Worm (Caenorhabditis elegans) whole organism, L3 larva: ENCODE data around the gene sshk-1.

ENCODE experiments used
- R02D3.7 ChIP-seq: fragments of 150-350 bp; optimal IDR thresholded peaks from 2 replicates; lab custom pipeline; 2014; ENCODE audit warnings: missing biosample characterization, missing genetic modification characterization
- ZK546.5 ChIP-seq: sonication (generic microtip); optimal IDR thresholded peaks from 2 replicates; lab custom pipeline; 2017; ENCODE audit warnings: missing biosample characterization, missing genetic modification characterization
- aly-2 ChIP-seq: fragments of 150-350 bp; optimal IDR thresholded peaks from 2 replicates; lab custom pipeline; 2014; ENCODE audit warnings: missing biosample characterization, missing genetic modification characterization
- ama-1 ChIP-seq: fragments of 150-350 bp; optimal IDR thresholded peaks from 2 replicates; lab custom pipeline; 2018
- ceh-16 ChIP-seq: sonication (generic microtip); optimal IDR thresholded peaks from 2 replicates; lab custom pipeline; 2017; ENCODE audit warnings: missing biosample characterization, missing genetic modification characterization
- ceh-28 ChIP-seq: fragments of 150-350 bp; optimal IDR thresholded peaks from 2 replicates; lab custom pipeline; 2014; ENCODE audit warnings: missing biosample characterization, missing genetic modification reagents, missing genetic modification characterization
- ceh-82 ChIP-seq: fragments of 150-350 bp; optimal IDR thresholded peaks from 2 replicates; lab custom pipeline; 2014; ENCODE audit warnings: missing biosample characterization, missing genetic modification characterization
- ceh-9 ChIP-seq: sonication (generic microtip); optimal IDR thresholded peaks from 2 replicates; lab custom pipeline; 2018; ENCODE audit warnings: missing biosample characterization, missing genetic modification characterization
- daf-12 ChIP-seq: fragments of 150-350 bp; optimal IDR thresholded peaks from 2 replicates; lab custom pipeline; 2014; ENCODE audit warnings: missing biosample characterization, missing genetic modification reagents, missing genetic modification characterization
- egl-27 ChIP-seq: sonication (generic microtip); optimal IDR thresholded peaks from 4 replicates; lab custom pipeline; 2017; ENCODE audit warnings: missing biosample characterization, missing genetic modification reagents, missing genetic modification characterization
- egl-5 ChIP-seq: fragments of 150-350 bp; optimal IDR thresholded peaks from 2 replicates; lab custom pipeline; 2017; ENCODE audit warnings: missing biosample characterization, missing genetic modification reagents, missing genetic modification characterization, inconsistent platforms
- elt-1 ChIP-seq: fragments of 150-350 bp; optimal IDR thresholded peaks from 2 replicates; lab custom pipeline; 2014; ENCODE audit warnings: missing biosample characterization, missing genetic modification characterization
- elt-2 ChIP-seq: sonication (generic microtip); optimal IDR thresholded peaks from 2 replicates; lab custom pipeline; 2016; ENCODE audit warnings: missing genetic modification reagents, mild to moderate bottlenecking, missing genetic modification characterization, missing compliant biosample characterization
- eor-1 ChIP-seq, 2 experiments: fragments of 150-350 bp; optimal IDR thresholded peaks; 2 replicates each; lab custom pipeline; 2014 to 2018; ENCODE audit warnings: missing biosample characterization in 2 of 2, missing genetic modification characterization in 2 of 2
- fkh-10 ChIP-seq: sonication (generic microtip); optimal IDR thresholded peaks from 2 replicates; lab custom pipeline; 2017; ENCODE audit warnings: missing biosample characterization, missing genetic modification reagents, missing genetic modification characterization
- fkh-2 ChIP-seq: fragments of 150-350 bp; optimal IDR thresholded peaks from 2 replicates; lab custom pipeline; 2014; ENCODE audit warnings: missing biosample characterization, missing genetic modification reagents, missing genetic modification characterization
- fos-1 ChIP-seq: fragments of 150-350 bp; optimal IDR thresholded peaks from 2 replicates; lab custom pipeline; 2014; ENCODE audit warnings: missing biosample characterization, missing genetic modification characterization
- hmg-11 ChIP-seq: sonication (generic microtip); optimal IDR thresholded peaks from 2 replicates; lab custom pipeline; 2016; ENCODE audit warnings: missing genetic modification characterization, missing compliant biosample characterization
- jun-1 ChIP-seq: fragments of 150-350 bp; optimal IDR thresholded peaks from 2 replicates; lab custom pipeline; 2014; ENCODE audit warnings: missing biosample characterization, missing genetic modification reagents, missing genetic modification characterization
- lin-15B ChIP-seq: fragments of 150-350 bp; optimal IDR thresholded peaks from 2 replicates; lab custom pipeline; 2014; ENCODE audit warnings: missing biosample characterization, missing genetic modification characterization
- lin-39 ChIP-seq: fragments of 150-350 bp; optimal IDR thresholded peaks from 2 replicates; lab custom pipeline; 2018; ENCODE audit warnings: missing biosample characterization, missing genetic modification reagents, missing genetic modification characterization
- lsy-12 ChIP-seq: sonication (generic microtip); optimal IDR thresholded peaks from 2 replicates; lab custom pipeline; 2016; ENCODE audit warnings: mild to moderate bottlenecking, missing genetic modification characterization, missing compliant biosample characterization
- mdl-1 ChIP-seq: fragments of 150-350 bp; optimal IDR thresholded peaks from 2 replicates; lab custom pipeline; 2014; ENCODE audit warnings: missing biosample characterization, missing genetic modification characterization
- mml-1 ChIP-seq: fragments of 150-350 bp; sonication (generic microtip); optimal IDR thresholded peaks from 3 replicates; lab custom pipeline; 2014; ENCODE audit warnings: missing biosample characterization, missing genetic modification characterization
- nfya-1 ChIP-seq: sonication (generic microtip); optimal IDR thresholded peaks from 2 replicates; lab custom pipeline; 2017; ENCODE audit warnings: missing genetic modification characterization, mild to moderate bottlenecking, missing compliant biosample characterization, antibody characterized with exemption, moderate library complexity; ENCODE audit not compliant: insufficient read depth
- nhr-11 ChIP-seq: fragments of 150-350 bp; optimal IDR thresholded peaks from 2 replicates; lab custom pipeline; 2014; ENCODE audit warnings: missing biosample characterization, missing genetic modification characterization
- nhr-12 ChIP-seq: fragments of 150-350 bp; optimal IDR thresholded peaks from 2 replicates; lab custom pipeline; 2014; ENCODE audit warnings: missing biosample characterization, missing genetic modification characterization
- nhr-23 ChIP-seq: fragments of 150-350 bp; optimal IDR thresholded peaks from 2 replicates; lab custom pipeline; 2014; ENCODE audit warnings: missing biosample characterization, missing genetic modification reagents, missing genetic modification characterization
- nhr-237 ChIP-seq: fragments of 150-350 bp; optimal IDR thresholded peaks from 2 replicates; lab custom pipeline; 2014; ENCODE audit warnings: missing biosample characterization, missing genetic modification characterization
- nhr-25 ChIP-seq: sonication (generic microtip); optimal IDR thresholded peaks from 2 replicates; lab custom pipeline; 2017; ENCODE audit warnings: missing biosample characterization, missing genetic modification characterization
- nhr-28 ChIP-seq: fragments of 150-350 bp; optimal IDR thresholded peaks from 2 replicates; lab custom pipeline; 2014; ENCODE audit warnings: missing biosample characterization, missing genetic modification characterization
- nhr-43 ChIP-seq: sonication (generic microtip); optimal IDR thresholded peaks from 2 replicates; lab custom pipeline; 2016; ENCODE audit warnings: mild to moderate bottlenecking, missing genetic modification characterization, missing compliant biosample characterization; ENCODE audit not compliant: poor library complexity, severe bottlenecking
- nhr-67 ChIP-seq: fragments of 150-350 bp; optimal IDR thresholded peaks from 2 replicates; lab custom pipeline; 2014; ENCODE audit warnings: missing biosample characterization, missing genetic modification characterization
- nhr-76 ChIP-seq: fragments of 150-350 bp; sonication (generic microtip); optimal IDR thresholded peaks from 5 replicates; lab custom pipeline; 2014; ENCODE audit warnings: missing biosample characterization, missing genetic modification characterization
- nhr-77 ChIP-seq: fragments of 150-350 bp; optimal IDR thresholded peaks from 2 replicates; lab custom pipeline; 2014; ENCODE audit warnings: missing biosample characterization, missing genetic modification characterization
- pha-4 ChIP-seq: fragments of 150-350 bp; optimal IDR thresholded peaks from 2 replicates; lab custom pipeline; 2014; ENCODE audit warnings: missing biosample characterization, missing genetic modification reagents, missing genetic modification characterization
- skn-1 ChIP-seq: fragments of 150-350 bp; optimal IDR thresholded peaks from 2 replicates; lab custom pipeline; 2014; ENCODE audit warnings: missing biosample characterization, missing genetic modification characterization
- snpc-4 ChIP-seq: fragments of 150-350 bp; optimal IDR thresholded peaks from 2 replicates; lab custom pipeline; 2014; ENCODE audit warnings: missing biosample characterization, missing genetic modification characterization
- tbx-2 ChIP-seq: sonication (generic microtip); optimal IDR thresholded peaks from 2 replicates; lab custom pipeline; 2016; ENCODE audit warnings: mild to moderate bottlenecking, missing genetic modification characterization, missing compliant biosample characterization
- unc-39 ChIP-seq: sonication (generic microtip); optimal IDR thresholded peaks from 4 replicates; lab custom pipeline; 2017; ENCODE audit warnings: missing biosample characterization, missing genetic modification characterization
- unc-62 ChIP-seq: fragments of 150-350 bp; sonication (generic microtip); optimal IDR thresholded peaks from 4 replicates; lab custom pipeline; 2014; ENCODE audit warnings: missing biosample characterization, missing genetic modification reagents, missing genetic modification characterization
- zag-1 ChIP-seq: fragments of 150-350 bp; optimal IDR thresholded peaks from 2 replicates; lab custom pipeline; 2014; ENCODE audit warnings: missing biosample characterization, missing genetic modification characterization
- ztf-11 ChIP-seq: fragments of 150-350 bp; optimal IDR thresholded peaks from 2 replicates; lab custom pipeline; 2014; ENCODE audit warnings: missing biosample characterization, missing genetic modification characterization
- ztf-4 ChIP-seq: fragments of 150-350 bp; optimal IDR thresholded peaks from 2 replicates; lab custom pipeline; 2014; ENCODE audit warnings: missing biosample characterization, missing genetic modification characterization

sshk-1 gene

ce11 chrV:20783642-20784041 lies 32.3 kb upstream of the sshk-1 start:
- TF ChIP-seq fos-1 (tag; lab: Kevin White, UChicago) = no peak
- TF ChIP-seq zag-1 (tag; lab: Kevin White, UChicago) = no peak
- no peak for TF ChIP-seq nhr-76 (tag; lab: Kevin White, UChicago)
- TF ChIP-seq mml-1 (tag; lab: Kevin White, UChicago) = no peak
- no peak for TF ChIP-seq fkh-2
- TF ChIP-seq ceh-9 = no peak
- no peak for TF ChIP-seq nhr-11 (tag; lab: Kevin White, UChicago)
- no peak for TF ChIP-seq daf-12 (tag; lab: Kevin White, UChicago)
- no peak for TF ChIP-seq egl-27
- no peak for TF ChIP-seq ceh-82 (tag; lab: Kevin White, UChicago)

- TF ChIP-seq ceh-28 (tag; lab: Kevin White, UChicago) = peak; percentile 37
- no peak for TF ChIP-seq nhr-23 (tag; lab: Kevin White, UChicago)
- no peak for TF ChIP-seq nfya-1 (tag; lab: Kevin White, UChicago)
- peak; percentile 53 for TF ChIP-seq aly-2
- TF ChIP-seq egl-5 (tag; lab: Kevin White, UChicago) = no peak
- no peak for TF ChIP-seq nhr-25 (tag; lab: Kevin White, UChicago)
- peak; percentile 1 for TF ChIP-seq ama-1 (lab: Kevin White, UChicago)
- no peak for TF ChIP-seq hmg-11 (tag; lab: Kevin White, UChicago)
- TF ChIP-seq elt-2 = peak; percentile 29
Measured at ce11 chrV:20785050-20785847, 30.7 kb upstream of the sshk-1 start.

ce11 chrV:20785848-20786225 lies 30.1 kb upstream of the sshk-1 start:
- TF ChIP-seq pha-4 (tag; lab: Kevin White, UChicago) (no peak), daf-12 (tag; lab: Kevin White, UChicago) (no peak), egl-27 (no peak), R02D3.7 (tag; lab: Kevin White, UChicago) (no peak), ztf-11 (tag; lab: Kevin White, UChicago) (no peak), nhr-77 (tag; lab: Kevin White, UChicago) (no peak), skn-1 (no peak), ZK546.5 (no peak), mdl-1 (tag; lab: Kevin White, UChicago) (no peak), zag-1 (tag; lab: Kevin White, UChicago) (no peak), egl-5 (tag; lab: Kevin White, UChicago) (no peak), ceh-16 (no peak), tbx-2 (tag; lab: Kevin White, UChicago) (no peak)

DNA sequence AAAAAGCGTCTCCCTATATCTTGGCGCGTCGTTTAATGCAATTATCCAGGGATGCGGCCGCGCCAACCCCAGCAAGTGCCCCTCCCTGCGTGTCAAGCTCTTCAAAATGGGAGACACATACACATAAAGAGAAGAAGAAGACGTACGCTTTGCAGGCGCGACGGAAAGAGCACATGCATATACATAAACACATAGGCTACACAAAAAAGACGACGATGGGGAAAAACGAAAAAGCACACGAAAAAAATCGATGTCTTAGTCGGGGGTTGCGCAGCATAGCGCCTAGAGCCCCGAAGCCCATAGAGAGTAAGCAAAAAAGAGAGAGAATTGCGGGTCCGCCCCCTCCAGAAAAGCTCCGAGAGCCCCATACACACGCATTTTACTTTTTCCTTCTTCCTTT lies 26.8 kb upstream of the sshk-1 start, which contains the start of gene tpan-1:
Gene tpan-1, plus strand, starts transcription at position 398 of the 400 bp plus-strand sequence.
- TF ChIP-seq fkh-2 (no peak), zag-1 (tag; lab: Kevin White, UChicago) (no peak), elt-2 (no peak), jun-1 (tag; lab: Kevin White, UChicago) (no peak), nhr-12 (tag; lab: Kevin White, UChicago) (no peak), ztf-4 (tag; lab: Kevin White, UChicago) (no peak), ZK546.5 (no peak), egl-5 (tag; lab: Kevin White, UChicago) (no peak), snpc-4 (tag; lab: Kevin White, UChicago) (peak; percentile 38), nhr-28 (no peak), eor-1 (tag; optimal IDR thresholded peaks at IDR 0.05; lab: Kevin White, UChicago) (no peak), skn-1 (peak; percentile 6), elt-1 (no peak), tbx-2 (tag; lab: Kevin White, UChicago) (no peak), ceh-16 (no peak), nhr-237 (tag; lab: Kevin White, UChicago) (no peak), nhr-43 (tag; lab: Kevin White, UChicago) (no peak), daf-12 (tag; lab: Kevin White, UChicago) (no peak), lsy-12 (tag; lab: Kevin White, UChicago) (no peak), nfya-1 (tag; lab: Kevin White, UChicago) (peak; percentile 76), hmg-11 (tag; lab: Kevin White, UChicago) (peak; percentile 29), unc-39 (tag; lab: Kevin White, UChicago) (no peak), unc-62 (no peak), aly-2 (no peak), pha-4 (tag; lab: Kevin White, UChicago) (no peak), R02D3.7 (tag; lab: Kevin White, UChicago) (no peak), nhr-76 (tag; lab: Kevin White, UChicago) (no peak), ztf-11 (tag; lab: Kevin White, UChicago) (no peak), mdl-1 (tag; lab: Kevin White, UChicago) (peak; percentile 19), nhr-25 (tag; lab: Kevin White, UChicago) (no peak), ceh-9 (no peak), lin-39 (tag; lab: Kevin White, UChicago) (peak; percentile 79), fkh-10 (GFP tag; lab: Kevin White, UChicago) (peak; percentile 89), lin-15B (tag; lab: Kevin White, UChicago) (no peak), nhr-67 (tag; lab: Kevin White, UChicago) (no peak), nhr-77 (tag; lab: Kevin White, UChicago) (no peak)
